Worm (Caenorhabditis elegans) whole organism, L1 larva: ENCODE data around the gene gas-1.

Experiments
- C04F5.9 ChIP-seq: sonication (generic microtip); optimal IDR thresholded peaks from 2 replicates; lab custom pipeline; 2016; ENCODE audit warnings: missing genetic modification characterization, missing compliant biosample characterization
- C16A3.4 ChIP-seq: fragments of 150-350 bp; optimal IDR thresholded peaks from 2 replicates; lab custom pipeline; 2014; ENCODE audit warnings: missing biosample characterization, missing genetic modification characterization
- C34B4.2 ChIP-seq: sonication (generic microtip); optimal IDR thresholded peaks from 2 replicates; lab custom pipeline; 2017; ENCODE audit warnings: mild to moderate bottlenecking, missing genetic modification characterization, missing compliant biosample characterization
- blmp-1 ChIP-seq: fragments of 150-350 bp; optimal IDR thresholded peaks from 2 replicates; lab custom pipeline; 2014; ENCODE audit warnings: missing biosample characterization, missing genetic modification characterization
- ceh-8 ChIP-seq: fragments of 200-800 bp; sonication (Bioruptor generic); optimal IDR thresholded peaks from 2 replicates; lab custom pipeline; 2018; ENCODE audit warnings: mild to moderate bottlenecking, missing genetic modification characterization, moderate library complexity, missing compliant biosample characterization
- ceh-82 ChIP-seq, 3 experiments: fragments of 150-350 bp in 1 of 3; sonication (generic microtip) in 2 of 3; optimal IDR thresholded peaks; 2 replicates each; lab custom pipeline; 2014 to 2017; ENCODE audit warnings: missing biosample characterization in 3 of 3, missing genetic modification characterization in 3 of 3
- ceh-88 ChIP-seq: fragments of 200-800 bp; sonication (Bioruptor generic); IDR thresholded peaks from 2 replicates; pipeline ENCODE4 v1.3.6; 2022; ENCODE audit warnings: missing genetic modification characterization, missing compliant biosample characterization
- ceh-90 ChIP-seq: sonication (generic microtip); optimal IDR thresholded peaks from 2 replicates; lab custom pipeline; 2016; ENCODE audit warnings: missing genetic modification characterization, missing compliant biosample characterization
- dpl-1 ChIP-seq, 3 experiments: fragments of 150-350 bp in 2 of 3; sonication (generic microtip) in 1 of 3; optimal IDR thresholded peaks; 2 replicates each; lab custom pipeline; 2014 to 2017; ENCODE audit warnings: missing biosample characterization in 3 of 3, missing genetic modification characterization in 3 of 3, missing genetic modification reagents in 3 of 3
- efl-1 ChIP-seq, 4 experiments: fragments of 150-350 bp; optimal IDR thresholded peaks in 3 of 4; peaks in 1 of 4; 1 replicate in 1 of 4; 2 replicates in 3 of 4; lab custom pipeline; 2014; ENCODE audit warnings: missing biosample characterization in 2 of 4, missing genetic modification characterization in 2 of 4, missing genetic modification reagents in 2 of 4
- egl-13 ChIP-seq: sonication (generic microtip); optimal IDR thresholded peaks from 2 replicates; lab custom pipeline; 2016; ENCODE audit warnings: missing genotype, missing genetic modification reagents, missing genetic modification characterization, missing compliant biosample characterization
- elt-2 ChIP-seq: sonication (generic microtip); optimal IDR thresholded peaks from 2 replicates; lab custom pipeline; 2016; ENCODE audit warnings: missing genetic modification characterization, mild to moderate bottlenecking, inconsistent platforms, missing compliant biosample characterization, missing genetic modification reagents
- elt-3 ChIP-seq, 6 experiments: fragments of 150-350 bp in 1 of 6; sonication (generic microtip); optimal IDR thresholded peaks; 2 replicates each; lab custom pipeline; 2017 to 2018; ENCODE audit warnings: missing biosample characterization in 6 of 6, missing genetic modification characterization in 6 of 6, inconsistent platforms in 1 of 6
- fkh-10 ChIP-seq: sonication (generic microtip); optimal IDR thresholded peaks from 2 replicates; lab custom pipeline; 2017; ENCODE audit warnings: missing biosample characterization, missing genetic modification reagents, missing genetic modification characterization
- fkh-4 ChIP-seq: sonication (generic microtip); optimal IDR thresholded peaks from 2 replicates; lab custom pipeline; 2016; ENCODE audit warnings: missing compliant biosample characterization, missing genetic modification characterization, borderline replicate concordance
- fkh-8 ChIP-seq: sonication (generic microtip); optimal IDR thresholded peaks from 2 replicates; lab custom pipeline; 2016; ENCODE audit warnings: mild to moderate bottlenecking, missing genetic modification characterization, missing compliant biosample characterization
- hlh-17 ChIP-seq: fragments of 200-800 bp; sonication (Bioruptor generic); optimal IDR thresholded peaks from 2 replicates; lab custom pipeline; 2018; ENCODE audit warnings: missing genetic modification characterization, mild to moderate bottlenecking, missing compliant biosample characterization, moderate library complexity, borderline replicate concordance
- hpl-2 ChIP-seq: fragments of 150-350 bp; optimal IDR thresholded peaks from 2 replicates; lab custom pipeline; 2014; ENCODE audit warnings: missing biosample characterization, missing genetic modification reagents, missing genetic modification characterization
- isw-1 ChIP-seq: fragments of 200-800 bp; sonication (Bioruptor generic); IDR thresholded peaks from 2 replicates; pipeline ENCODE4 v1.3.6; 2022; ENCODE audit warnings: missing genetic modification characterization, missing compliant biosample characterization
- lin-13 ChIP-seq: fragments of 150-350 bp; optimal IDR thresholded peaks from 2 replicates; lab custom pipeline; 2014; ENCODE audit warnings: missing biosample characterization, missing genetic modification reagents, missing genetic modification characterization
- lin-14 ChIP-seq: fragments of 200-800 bp; sonication (Bioruptor generic); optimal IDR thresholded peaks from 2 replicates; lab custom pipeline; 2018; ENCODE audit warnings: mild to moderate bottlenecking, missing genetic modification characterization, moderate library complexity, missing compliant biosample characterization
- lin-35 ChIP-seq, 2 experiments: fragments of 150-350 bp; optimal IDR thresholded peaks; 2 replicates each; lab custom pipeline; 2014; ENCODE audit warnings: missing biosample characterization in 2 of 2, missing genetic modification characterization in 2 of 2, missing genetic modification reagents in 2 of 2
- lir-3 ChIP-seq: sonication (generic microtip); optimal IDR thresholded peaks from 2 replicates; lab custom pipeline; 2016; ENCODE audit warnings: mild to moderate bottlenecking, missing genetic modification characterization, moderate library complexity, missing compliant biosample characterization; ENCODE audit not compliant: poor library complexity
- lsy-2 ChIP-seq, 2 experiments: fragments of 150-350 bp; optimal IDR thresholded peaks; 2 replicates each; lab custom pipeline; 2014; ENCODE audit warnings: missing biosample characterization in 2 of 2, missing genetic modification characterization in 2 of 2
- mef-2 ChIP-seq: fragments of 150-350 bp; optimal IDR thresholded peaks from 2 replicates; lab custom pipeline; 2014; ENCODE audit warnings: missing biosample characterization, missing genetic modification characterization
- mep-1 ChIP-seq: fragments of 150-350 bp; optimal IDR thresholded peaks from 2 replicates; lab custom pipeline; 2014; ENCODE audit warnings: missing biosample characterization, missing genetic modification characterization
- nhr-11 ChIP-seq: fragments of 150-350 bp; optimal IDR thresholded peaks from 2 replicates; lab custom pipeline; 2014; ENCODE audit warnings: missing biosample characterization, missing genetic modification characterization
- nhr-28 ChIP-seq: fragments of 150-350 bp; optimal IDR thresholded peaks from 2 replicates; lab custom pipeline; 2014; ENCODE audit warnings: missing biosample characterization, missing genetic modification characterization
- nhr-71 ChIP-seq: sonication (generic microtip); optimal IDR thresholded peaks from 2 replicates; lab custom pipeline; 2016; ENCODE audit warnings: mild to moderate bottlenecking, missing genetic modification characterization, moderate library complexity, missing compliant biosample characterization
- nhr-76 ChIP-seq: sonication (generic microtip); optimal IDR thresholded peaks from 2 replicates; lab custom pipeline; 2017; ENCODE audit warnings: missing biosample characterization, missing genetic modification characterization
- nhr-77 ChIP-seq: fragments of 150-350 bp; optimal IDR thresholded peaks from 2 replicates; lab custom pipeline; 2014; ENCODE audit warnings: missing biosample characterization, missing genetic modification characterization
- nhr-84 ChIP-seq: sonication (generic microtip); optimal IDR thresholded peaks from 2 replicates; lab custom pipeline; 2017; ENCODE audit warnings: missing biosample characterization, missing genetic modification characterization
- nhr-85 ChIP-seq: sonication (generic microtip); peaks from one replicate; lab custom pipeline; 2016; ENCODE audit warnings: missing genetic modification characterization, inconsistent platforms, missing compliant biosample characterization
- nhr-90 ChIP-seq: sonication (generic microtip); optimal IDR thresholded peaks from 2 replicates; lab custom pipeline; 2016; ENCODE audit warnings: mild to moderate bottlenecking, missing genetic modification characterization, missing compliant biosample characterization; ENCODE audit not compliant: poor library complexity
- pqm-1 ChIP-seq: sonication (generic microtip); optimal IDR thresholded peaks from 3 replicates; lab custom pipeline; 2017; ENCODE audit warnings: missing biosample characterization, missing genetic modification characterization
- skn-1 ChIP-seq: fragments of 150-350 bp; optimal IDR thresholded peaks from 2 replicates; lab custom pipeline; 2014; ENCODE audit warnings: missing biosample characterization, missing genetic modification characterization
- snpc-4 ChIP-seq: fragments of 150-350 bp; optimal IDR thresholded peaks from 2 replicates; lab custom pipeline; 2014; ENCODE audit warnings: missing biosample characterization, missing genetic modification characterization
- sptf-1 ChIP-seq: fragments of 150-350 bp; optimal IDR thresholded peaks from 2 replicates; lab custom pipeline; 2014; ENCODE audit warnings: missing biosample characterization, missing genetic modification characterization
- sup-37 ChIP-seq: fragments of 200-800 bp; sonication (Bioruptor generic); optimal IDR thresholded peaks from 2 replicates; lab custom pipeline; 2018; ENCODE audit warnings: mild to moderate bottlenecking, missing genetic modification characterization, missing compliant biosample characterization
- tbx-2 ChIP-seq: sonication (generic microtip); optimal IDR thresholded peaks from 2 replicates; lab custom pipeline; 2016; ENCODE audit warnings: missing genetic modification characterization, missing compliant biosample characterization
- tlp-1 ChIP-seq: fragments of 150-350 bp; optimal IDR thresholded peaks from 2 replicates; lab custom pipeline; 2014; ENCODE audit warnings: missing biosample characterization, missing genetic modification characterization
- unc-130 ChIP-seq: fragments of 150-350 bp; optimal IDR thresholded peaks from 2 replicates; lab custom pipeline; 2017; ENCODE audit warnings: missing biosample characterization, missing genetic modification characterization, inconsistent platforms
- unc-30 ChIP-seq: sonication (generic microtip); optimal IDR thresholded peaks from 2 replicates; lab custom pipeline; 2017; ENCODE audit warnings: missing biosample characterization, missing genetic modification characterization
- unc-62 ChIP-seq: fragments of 150-350 bp; optimal IDR thresholded peaks from 2 replicates; lab custom pipeline; 2014; ENCODE audit warnings: missing biosample characterization, missing genetic modification reagents, missing genetic modification characterization
- unc-86 ChIP-seq: sonication (generic microtip); optimal IDR thresholded peaks from 2 replicates; lab custom pipeline; 2016; ENCODE audit warnings: missing genetic modification characterization, missing compliant biosample characterization
- unc-98 ChIP-seq: fragments of 200-800 bp; sonication (Bioruptor generic); IDR thresholded peaks from 2 replicates; pipeline ENCODE4 v1.3.6; 2022; ENCODE audit warnings: missing genetic modification characterization, missing compliant biosample characterization
- vab-15 ChIP-seq: sonication (generic microtip); optimal IDR thresholded peaks from 2 replicates; lab custom pipeline; 2017; ENCODE audit warnings: missing genotype, mild to moderate bottlenecking, missing genetic modification characterization, missing compliant biosample characterization
- zag-1 ChIP-seq: fragments of 150-350 bp; optimal IDR thresholded peaks from 2 replicates; lab custom pipeline; 2014; ENCODE audit warnings: missing biosample characterization, missing genetic modification characterization
- zip-4 ChIP-seq: fragments of 200-800 bp; sonication (Bioruptor generic); optimal IDR thresholded peaks from 2 replicates; lab custom pipeline; 2018; ENCODE audit warnings: mild to moderate bottlenecking, missing genetic modification characterization, moderate library complexity, missing compliant biosample characterization

Gene gas-1

ce11 chrX:15585144-15585543, 5.1 kb downstream of the gas-1 start:
- no peak for TF ChIP-seq skn-1 (tag; lab: Kevin White, UChicago)
- TF ChIP-seq nhr-84, result no peak
- TF ChIP-seq tbx-2, result no peak
- no peak for TF ChIP-seq lir-3 (tag; lab: Kevin White, UChicago)
- TF ChIP-seq zip-4 (GFP tag; lab: Kevin White, UChicago), result no peak
- no peak for TF ChIP-seq C04F5.9 (tag; lab: Kevin White, UChicago)
- TF ChIP-seq tlp-1 (tag; lab: Kevin White, UChicago), result no peak
- TF ChIP-seq hpl-2 (GFP tag; lab: Kevin White, UChicago), result no peak
- no peak for TF ChIP-seq nhr-85
- no peak for TF ChIP-seq nhr-77 (tag; lab: Kevin White, UChicago)
- TF ChIP-seq snpc-4 (tag; lab: Kevin White, UChicago), result no peak
- TF ChIP-seq pqm-1 (tag; lab: Kevin White, UChicago), result no peak
- TF ChIP-seq sup-37 (GFP tag; lab: Kevin White, UChicago), result no peak
- no peak for TF ChIP-seq lin-35 (GFP tag; optimal IDR thresholded peaks at IDR 0.05; lab: Kevin White, UChicago)
- TF ChIP-seq dpl-1 (GFP tag; optimal IDR thresholded peaks at IDR 0.05; lab: Kevin White, UChicago), result no peak
- TF ChIP-seq lsy-2 (tag; optimal IDR thresholded peaks at IDR 0.05; lab: Kevin White, UChicago), result no peak
- no peak for TF ChIP-seq nhr-71
- TF ChIP-seq elt-2 (tag; lab: Kevin White, UChicago), result no peak
- TF ChIP-seq nhr-11 (tag; lab: Kevin White, UChicago), result no peak

DNA sequence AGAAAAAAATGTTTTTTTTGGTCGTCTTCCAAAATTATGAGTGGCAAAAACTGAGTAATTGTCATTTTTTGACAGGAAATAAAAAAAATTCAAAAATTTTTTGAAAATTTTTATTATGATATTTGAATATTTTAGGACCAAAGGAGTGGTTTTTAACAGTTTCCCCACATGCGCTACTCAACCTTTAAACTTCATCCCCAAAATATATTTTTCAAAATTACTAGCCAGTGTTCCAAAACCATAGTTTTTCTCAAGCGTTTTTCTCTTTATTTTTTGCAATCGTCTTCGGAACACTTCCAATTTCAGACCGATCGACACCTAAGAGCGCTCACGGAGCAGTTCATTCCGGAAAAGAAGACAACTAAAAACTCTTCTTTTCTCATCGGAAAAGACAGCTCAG, 13.3 kb downstream of the gas-1 start, which contains the start of gene K09A9.6:
Gene K09A9.6, plus strand, starts transcription at position 301 of the 400 bp plus-strand sequence.
- no peak for TF ChIP-seq ceh-88 (GFP tag; lab: Robert Waterston, UW)
- TF ChIP-seq sptf-1, result no peak
- TF ChIP-seq unc-30, result no peak

DNA sequence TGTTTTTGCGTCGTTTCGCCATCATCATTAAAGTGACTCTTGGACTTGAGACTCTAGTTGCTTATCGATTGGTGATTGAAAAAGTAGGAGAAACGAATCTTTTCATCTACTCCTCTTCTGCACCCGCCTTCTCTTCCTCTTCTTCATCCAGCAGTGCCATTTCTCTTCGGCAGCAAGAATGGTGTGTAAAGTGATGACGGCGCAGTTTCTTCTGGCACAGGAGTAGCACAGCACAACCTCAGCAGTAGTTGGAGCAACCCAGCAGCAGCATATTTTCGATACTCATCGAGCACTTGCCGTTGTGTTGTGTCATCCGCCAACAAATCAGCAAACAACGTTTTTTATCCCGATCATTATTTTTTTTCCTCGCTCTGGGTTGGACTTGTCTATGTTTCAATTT, 14.7 kb downstream of the gas-1 start:
- TF ChIP-seq fkh-10 (GFP tag; lab: Kevin White, UChicago), result no peak
- no peak for TF ChIP-seq C16A3.4
- TF ChIP-seq sptf-1, result no peak
- TF ChIP-seq blmp-1 (tag; lab: Kevin White, UChicago), result no peak
- no peak for TF ChIP-seq tbx-2
- TF ChIP-seq mep-1 (tag; lab: Kevin White, UChicago), result no peak
- TF ChIP-seq unc-130, result peak; percentile 56
- TF ChIP-seq lin-13 (GFP tag; lab: Kevin White, UChicago), result no peak
- no peak for TF ChIP-seq vab-15
- TF ChIP-seq egl-13 (tag; lab: Kevin White, UChicago), result no peak
- TF ChIP-seq isw-1 (GFP tag; lab: Robert Waterston, UW), result no peak
- no peak for TF ChIP-seq unc-62 (GFP tag; lab: Kevin White, UChicago)
- TF ChIP-seq ceh-82 (tag; optimal IDR thresholded peaks at IDR 0.05; lab: Kevin White, UChicago), result no peak
- no peak for TF ChIP-seq nhr-76
- no peak for TF ChIP-seq mef-2 (tag; lab: Kevin White, UChicago)
- peak in 1 of 2 experiments; percentile 23 for TF ChIP-seq lsy-2 (tag; optimal IDR thresholded peaks at IDR 0.05; lab: Kevin White, UChicago)
- TF ChIP-seq unc-86 (tag; lab: Kevin White, UChicago), result no peak
- no peak for TF ChIP-seq unc-98
- TF ChIP-seq zag-1 (tag; lab: Kevin White, UChicago), result no peak
- TF ChIP-seq lir-3 (tag; lab: Kevin White, UChicago), result no peak
- no peak for TF ChIP-seq nhr-28 (tag; lab: Kevin White, UChicago)
- TF ChIP-seq snpc-4 (tag; lab: Kevin White, UChicago), result no peak
- TF ChIP-seq ceh-8 (GFP tag; lab: Kevin White, UChicago), result no peak
- TF ChIP-seq hlh-17 (GFP tag; lab: Kevin White, UChicago), result no peak
- TF ChIP-seq nhr-90 (tag; lab: Kevin White, UChicago), result no peak
- no peak for TF ChIP-seq efl-1 (optimal IDR thresholded peaks at IDR 0.05; lab: Kevin White, UChicago)
- no peak for TF ChIP-seq efl-1 (GFP tag; optimal IDR thresholded peaks at IDR 0.05 in 1 of 2; lab: Kevin White, UChicago)
- TF ChIP-seq fkh-4 (tag; lab: Kevin White, UChicago), result no peak
- TF ChIP-seq unc-30, result no peak
- no peak for TF ChIP-seq C34B4.2
- TF ChIP-seq elt-3 (tag; optimal IDR thresholded peaks at IDR 0.05; lab: Kevin White, UChicago), result no peak
- TF ChIP-seq lin-14 (GFP tag; lab: Kevin White, UChicago), result peak; percentile 37
- TF ChIP-seq fkh-8 (tag; lab: Kevin White, UChicago), result no peak
- TF ChIP-seq ceh-90, result no peak
- no peak for TF ChIP-seq nhr-77 (tag; lab: Kevin White, UChicago)
